Worm (Caenorhabditis elegans) whole organism, L1 larva: Measurements from ENCODE around the gene rnh-1.1.

Experiments used
- C34B4.2 ChIP-seq: sonication (generic microtip); optimal IDR thresholded peaks from 2 replicates; lab custom pipeline; 2017; ENCODE audit warnings: mild to moderate bottlenecking, missing genetic modification characterization, missing compliant biosample characterization
- aha-1 ChIP-seq: fragments of 150-350 bp; optimal IDR thresholded peaks from 2 replicates; lab custom pipeline; 2014; ENCODE audit warnings: missing biosample characterization, missing genetic modification characterization
- ama-1 ChIP-seq: fragments of 150-350 bp; optimal IDR thresholded peaks from 2 replicates; lab custom pipeline; 2014
- blmp-1 ChIP-seq: fragments of 150-350 bp; optimal IDR thresholded peaks from 2 replicates; lab custom pipeline; 2014; ENCODE audit warnings: missing biosample characterization, missing genetic modification characterization
- ceh-63 ChIP-seq: fragments of 200-800 bp; sonication (Bioruptor generic); optimal IDR thresholded peaks from 2 replicates; lab custom pipeline; 2018; ENCODE audit warnings: mild to moderate bottlenecking, missing genetic modification characterization, missing compliant biosample characterization
- ceh-82 ChIP-seq, 3 experiments: fragments of 150-350 bp in 1 of 3; sonication (generic microtip) in 2 of 3; optimal IDR thresholded peaks; 2 replicates each; lab custom pipeline; 2014 to 2017; ENCODE audit warnings: missing biosample characterization in 3 of 3, missing genetic modification characterization in 3 of 3
- ceh-90 ChIP-seq: sonication (generic microtip); optimal IDR thresholded peaks from 2 replicates; lab custom pipeline; 2016; ENCODE audit warnings: missing genetic modification characterization, missing compliant biosample characterization
- dpl-1 ChIP-seq, 3 experiments: fragments of 150-350 bp in 2 of 3; sonication (generic microtip) in 1 of 3; optimal IDR thresholded peaks; 2 replicates each; lab custom pipeline; 2014 to 2017; ENCODE audit warnings: missing biosample characterization in 3 of 3, missing genetic modification characterization in 3 of 3, missing genetic modification reagents in 3 of 3
- dsc-1 ChIP-seq: sonication (generic microtip); optimal IDR thresholded peaks from 2 replicates; lab custom pipeline; 2016; ENCODE audit warnings: mild to moderate bottlenecking, missing genetic modification characterization, missing compliant biosample characterization
- elt-2 ChIP-seq: sonication (generic microtip); optimal IDR thresholded peaks from 2 replicates; lab custom pipeline; 2016; ENCODE audit warnings: missing genetic modification characterization, mild to moderate bottlenecking, inconsistent platforms, missing compliant biosample characterization, missing genetic modification reagents
- fkh-10 ChIP-seq: sonication (generic microtip); optimal IDR thresholded peaks from 2 replicates; lab custom pipeline; 2017; ENCODE audit warnings: missing biosample characterization, missing genetic modification reagents, missing genetic modification characterization
- fkh-4 ChIP-seq: sonication (generic microtip); optimal IDR thresholded peaks from 2 replicates; lab custom pipeline; 2016; ENCODE audit warnings: missing compliant biosample characterization, missing genetic modification characterization, borderline replicate concordance
- fkh-8 ChIP-seq: sonication (generic microtip); optimal IDR thresholded peaks from 2 replicates; lab custom pipeline; 2016; ENCODE audit warnings: mild to moderate bottlenecking, missing genetic modification characterization, missing compliant biosample characterization
- fos-1 ChIP-seq: fragments of 150-350 bp; optimal IDR thresholded peaks from 2 replicates; lab custom pipeline; 2014; ENCODE audit warnings: missing biosample characterization, missing genetic modification characterization
- isw-1 ChIP-seq: fragments of 200-800 bp; sonication (Bioruptor generic); IDR thresholded peaks from 2 replicates; pipeline ENCODE4 v1.3.6; 2022; ENCODE audit warnings: missing genetic modification characterization, missing compliant biosample characterization
- lsy-2 ChIP-seq, 2 experiments: fragments of 150-350 bp; optimal IDR thresholded peaks; 2 replicates each; lab custom pipeline; 2014; ENCODE audit warnings: missing biosample characterization in 2 of 2, missing genetic modification characterization in 2 of 2
- mdl-1 ChIP-seq, 2 experiments: fragments of 150-350 bp; optimal IDR thresholded peaks; 2 replicates each; lab custom pipeline; 2014 to 2017; ENCODE audit warnings: missing biosample characterization in 2 of 2, missing genetic modification characterization in 2 of 2, inconsistent platforms in 1 of 2
- nhr-20 ChIP-seq: sonication (generic microtip); optimal IDR thresholded peaks from 2 replicates; lab custom pipeline; 2016; ENCODE audit warnings: mild to moderate bottlenecking, missing genetic modification characterization, missing compliant biosample characterization
- nhr-28 ChIP-seq: fragments of 150-350 bp; optimal IDR thresholded peaks from 2 replicates; lab custom pipeline; 2014; ENCODE audit warnings: missing biosample characterization, missing genetic modification characterization
- nhr-71 ChIP-seq: sonication (generic microtip); optimal IDR thresholded peaks from 2 replicates; lab custom pipeline; 2016; ENCODE audit warnings: mild to moderate bottlenecking, missing genetic modification characterization, moderate library complexity, missing compliant biosample characterization
- nhr-77 ChIP-seq: fragments of 150-350 bp; optimal IDR thresholded peaks from 2 replicates; lab custom pipeline; 2014; ENCODE audit warnings: missing biosample characterization, missing genetic modification characterization
- nhr-90 ChIP-seq: sonication (generic microtip); optimal IDR thresholded peaks from 2 replicates; lab custom pipeline; 2016; ENCODE audit warnings: mild to moderate bottlenecking, missing genetic modification characterization, missing compliant biosample characterization; ENCODE audit not compliant: poor library complexity
- pag-3 ChIP-seq: sonication (generic microtip); optimal IDR thresholded peaks from 2 replicates; lab custom pipeline; 2017; ENCODE audit warnings: missing genetic modification characterization, mild to moderate bottlenecking, missing compliant biosample characterization, antibody characterized with exemption, borderline replicate concordance; ENCODE audit not compliant: insufficient read depth
- pqm-1 ChIP-seq: sonication (generic microtip); optimal IDR thresholded peaks from 3 replicates; lab custom pipeline; 2017; ENCODE audit warnings: missing biosample characterization, missing genetic modification characterization
- skn-1 ChIP-seq: fragments of 150-350 bp; optimal IDR thresholded peaks from 2 replicates; lab custom pipeline; 2014; ENCODE audit warnings: missing biosample characterization, missing genetic modification characterization
- sox-4 ChIP-seq: sonication (generic microtip); optimal IDR thresholded peaks from 2 replicates; lab custom pipeline; 2016; ENCODE audit warnings: missing genetic modification characterization, missing compliant biosample characterization
- sptf-1 ChIP-seq: fragments of 150-350 bp; optimal IDR thresholded peaks from 2 replicates; lab custom pipeline; 2014; ENCODE audit warnings: missing biosample characterization, missing genetic modification characterization
- swsn-7 ChIP-seq: sonication (generic microtip); optimal IDR thresholded peaks from 2 replicates; lab custom pipeline; 2016; ENCODE audit warnings: missing genetic modification characterization, missing compliant biosample characterization
- tbx-2 ChIP-seq: sonication (generic microtip); optimal IDR thresholded peaks from 2 replicates; lab custom pipeline; 2016; ENCODE audit warnings: missing genetic modification characterization, missing compliant biosample characterization
- tlp-1 ChIP-seq: fragments of 150-350 bp; optimal IDR thresholded peaks from 2 replicates; lab custom pipeline; 2014; ENCODE audit warnings: missing biosample characterization, missing genetic modification characterization
- unc-62 ChIP-seq: fragments of 150-350 bp; optimal IDR thresholded peaks from 2 replicates; lab custom pipeline; 2014; ENCODE audit warnings: missing biosample characterization, missing genetic modification reagents, missing genetic modification characterization
- unc-98 ChIP-seq: fragments of 200-800 bp; sonication (Bioruptor generic); IDR thresholded peaks from 2 replicates; pipeline ENCODE4 v1.3.6; 2022; ENCODE audit warnings: missing genetic modification characterization, missing compliant biosample characterization
- xbp-1 ChIP-seq: sonication (generic microtip); optimal IDR thresholded peaks from 2 replicates; lab custom pipeline; 2016; ENCODE audit warnings: missing genetic modification characterization, missing compliant biosample characterization
- zag-1 ChIP-seq: fragments of 150-350 bp; optimal IDR thresholded peaks from 2 replicates; lab custom pipeline; 2014; ENCODE audit warnings: missing biosample characterization, missing genetic modification characterization

Gene rnh-1.1

ce11 chrII:7493599-7493998 is 31.9 kb upstream of the rnh-1.1 start, which contains the start of gene nas-23:
Gene nas-23 (minus strand): TSS chrII:7493699.
- TF ChIP-seq sptf-1 (tag; lab: Kevin White, UChicago) (no peak), fos-1 (no peak), nhr-77 (tag; lab: Kevin White, UChicago) (no peak), xbp-1 (tag; lab: Kevin White, UChicago) (no peak), unc-62 (GFP tag; lab: Kevin White, UChicago) (no peak), fkh-8 (no peak), tlp-1 (tag; lab: Kevin White, UChicago) (no peak)

- peak; percentile 40 for TF ChIP-seq blmp-1 (tag; lab: Kevin White, UChicago)
- TF ChIP-seq nhr-20 (tag; lab: Kevin White, UChicago), result no peak
- no peak for TF ChIP-seq pqm-1
- TF ChIP-seq elt-2 (tag; lab: Kevin White, UChicago), result no peak
- no peak for TF ChIP-seq isw-1 (GFP tag; lab: Robert Waterston, UW)
- no peak for TF ChIP-seq ama-1
Observed at ce11 chrII:7494155-7494554, 31.4 kb upstream of the rnh-1.1 start, which contains the start of gene R10H1.1. Gene R10H1.1 (plus strand): TSS chrII:7494455.

- no peak for TF ChIP-seq dsc-1 (tag; lab: Kevin White, UChicago)
- TF ChIP-seq blmp-1 (tag; lab: Kevin White, UChicago), result peak; percentile 63
Observed at ce11 chrII:7496070-7496469, 29.5 kb upstream of the rnh-1.1 start, which contains the start of gene spi-1. Gene spi-1 (plus strand): TSS chrII:7496247.

ce11 chrII:7499390-7499789 is 26.1 kb upstream of the rnh-1.1 start, which contains the start of gene srab-14:
Gene srab-14 (minus strand): TSS chrII:7499490.
- no peak for TF ChIP-seq ama-1
- TF ChIP-seq xbp-1 (tag; lab: Kevin White, UChicago), result no peak
- TF ChIP-seq skn-1 (tag; lab: Kevin White, UChicago), result no peak
- TF ChIP-seq fkh-4 (tag; lab: Kevin White, UChicago), result no peak

ce11 chrII:7505005-7505404 is 20.5 kb upstream of the rnh-1.1 start, which contains the start of gene C28F5.1:
Gene C28F5.1 (plus strand): TSS chrII:7505305.
- TF ChIP-seq ceh-82 (tag; optimal IDR thresholded peaks at IDR 0.05; lab: Kevin White, UChicago), result no peak
- no peak for TF ChIP-seq ceh-90 (tag; lab: Kevin White, UChicago)
- TF ChIP-seq sox-4 (tag; lab: Kevin White, UChicago), result no peak
- TF ChIP-seq fos-1, result no peak
- TF ChIP-seq isw-1 (GFP tag; lab: Robert Waterston, UW), result no peak
- TF ChIP-seq skn-1 (tag; lab: Kevin White, UChicago), result no peak
- TF ChIP-seq nhr-90, result no peak

ce11 chrII:7519221-7519620 is 6.3 kb upstream of the rnh-1.1 start, which contains the start of gene glb-9:
Gene glb-9 (minus strand): TSS chrII:7519321.
- TF ChIP-seq dpl-1 (GFP tag; optimal IDR thresholded peaks at IDR 0.05; lab: Kevin White, UChicago) (no peak), fkh-10 (no peak), xbp-1 (tag; lab: Kevin White, UChicago) (no peak), ceh-63 (GFP tag; lab: Kevin White, UChicago) (no peak), mdl-1 (tag; optimal IDR thresholded peaks at IDR 0.05; lab: Kevin White, UChicago) (no peak), aha-1 (tag; lab: Kevin White, UChicago) (no peak), unc-98 (GFP tag; lab: Robert Waterston, UW) (no peak), fkh-8 (no peak), C34B4.2 (tag; lab: Kevin White, UChicago) (no peak), pag-3 (no peak), nhr-28 (no peak), zag-1 (tag; lab: Kevin White, UChicago) (no peak), swsn-7 (tag; lab: Kevin White, UChicago) (no peak), unc-62 (GFP tag; lab: Kevin White, UChicago) (no peak), lsy-2 (tag; optimal IDR thresholded peaks at IDR 0.05; lab: Kevin White, UChicago) (no peak), nhr-71 (no peak), tbx-2 (tag; lab: Kevin White, UChicago) (no peak), sptf-1 (tag; lab: Kevin White, UChicago) (no peak), isw-1 (GFP tag; lab: Robert Waterston, UW) (no peak)
